Worm (Caenorhabditis elegans): ENCODE data around the gene vha-9.

DNA sequence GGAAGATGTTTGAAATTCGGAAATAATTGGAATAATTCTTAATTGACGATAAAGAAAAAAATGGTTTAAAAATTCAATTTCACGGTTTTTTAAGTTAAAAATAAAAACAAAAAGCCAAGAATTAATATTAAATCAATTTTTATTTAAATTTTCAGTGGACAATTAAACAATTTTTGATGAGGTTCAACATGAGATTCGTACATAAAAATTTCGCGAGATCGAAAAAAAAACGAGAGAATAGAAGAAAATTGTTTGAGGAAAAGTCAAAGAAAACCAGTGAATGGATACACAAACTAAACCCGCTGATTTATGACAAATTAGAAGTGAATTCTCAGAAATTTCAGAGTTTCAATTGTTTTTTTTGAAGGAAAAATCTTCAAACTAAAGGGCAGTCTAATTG, 33.5 kb downstream of the vha-9 start, which contains the start of gene F54B3.2:
- no peak for TF ChIP-seq pha-4 (tag; optimal IDR thresholded peaks at IDR 0.05)
- no peak for TF ChIP-seq B0035.1 (tag; optimal IDR thresholded peaks at IDR 0.05)
- TF ChIP-seq rpc-1 (optimal IDR thresholded peaks at IDR 0.05) = no peak
- no peak for TF ChIP-seq rpc-1 (tag; optimal IDR thresholded peaks at IDR 0.05)
- TF ChIP-seq lin-54 (GFP tag; optimal IDR thresholded peaks at IDR 0.05) = no peak
- no peak for TF ChIP-seq snpc-1.3 (tag; optimal IDR thresholded peaks at IDR 0.05; ENCODE audit: insufficient read depth)
- no peak for TF ChIP-seq bed-2 (GFP tag; IDR thresholded peaks at IDR 0.05)
- no peak for TF ChIP-seq ama-1 (optimal IDR thresholded peaks at IDR 0.05)
- no peak for TF ChIP-seq ama-1 (GFP tag; optimal IDR thresholded peaks at IDR 0.05)
- no peak for TF ChIP-seq hmg-20 (GFP tag; IDR thresholded peaks at IDR 0.05)
- TF ChIP-seq unc-62 (GFP tag; optimal IDR thresholded peaks at IDR 0.05) = no peak
- TF ChIP-seq nhr-120 (GFP tag; IDR thresholded peaks at IDR 0.05) = no peak
